Fruit fly (Drosophila melanogaster) whole organism, embryonic: ENCODE data around the gene veli.

ENCODE experiments used
- Antp ChIP-seq: fragments of 200-800 bp; sonication (Bioruptor generic); optimal IDR thresholded peaks from 3 replicates; lab custom pipeline; 2016; ENCODE audit warnings: missing biosample characterization, missing genetic modification characterization
- BEAF-32 ChIP-seq: fragments of 200-800 bp; sonication (Bioruptor generic); optimal IDR thresholded peaks from 3 replicates; lab custom pipeline; 2017; ENCODE audit warnings: missing biosample characterization, missing genetic modification characterization, mild to moderate bottlenecking, moderate library complexity, missing genetic modification reagents
- Bdp1 ChIP-seq: fragments of 200-800 bp; sonication (Bioruptor generic); optimal IDR thresholded peaks from 3 replicates; lab custom pipeline; 2016; ENCODE audit warnings: missing biosample characterization, missing genetic modification characterization
- Blimp-1 ChIP-seq: fragments of 200-800 bp; sonication (Bioruptor generic); optimal IDR thresholded peaks from 3 replicates; lab custom pipeline; 2018; ENCODE audit warnings: missing biosample characterization, missing genetic modification characterization, mild to moderate bottlenecking, moderate library complexity, missing genetic modification reagents
- CG12071 ChIP-seq: fragments of 200-800 bp; sonication (Bioruptor generic); optimal IDR thresholded peaks from 3 replicates; lab custom pipeline; 2018; ENCODE audit warnings: missing biosample characterization, mild to moderate bottlenecking, missing genetic modification characterization
- CG12104 ChIP-seq: fragments of 200-800 bp; sonication (Bioruptor generic); optimal IDR thresholded peaks from 3 replicates; lab custom pipeline; 2016; ENCODE audit warnings: missing biosample characterization, missing genetic modification characterization
- CG13287 ChIP-seq: fragments of 200-800 bp; sonication (Bioruptor generic); IDR thresholded peaks from 2 replicates; pipeline ENCODE4 v1.3.6; 2022; ENCODE audit warnings: missing biosample characterization, missing genetic modification characterization; ENCODE audit not compliant: partially characterized antibody
- CG13775 ChIP-seq: fragments of 200-800 bp; sonication (Bioruptor generic); optimal IDR thresholded peaks from 3 replicates; lab custom pipeline; 2017; ENCODE audit warnings: missing biosample characterization, mild to moderate bottlenecking, missing genetic modification characterization
- CG14441 ChIP-seq: fragments of 200-800 bp; sonication (Bioruptor generic); IDR thresholded peaks from 2 replicates; pipeline ENCODE4 v1.3.6; 2022; ENCODE audit warnings: missing biosample characterization, missing genetic modification characterization
- CG14710 ChIP-seq: fragments of 200-800 bp; sonication (Bioruptor generic); optimal IDR thresholded peaks from 3 replicates; lab custom pipeline; 2019; ENCODE audit warnings: missing biosample characterization, mild to moderate bottlenecking, missing genetic modification characterization, moderate library complexity
- CG15479 ChIP-seq: fragments of 200-800 bp; sonication (Bioruptor generic); optimal IDR thresholded peaks from 3 replicates; lab custom pipeline; 2019; ENCODE audit warnings: missing biosample characterization, mild to moderate bottlenecking, missing genetic modification characterization, moderate library complexity
- CG2712 ChIP-seq: fragments of 200-800 bp; optimal IDR thresholded peaks from 3 replicates; lab custom pipeline; 2019; ENCODE audit warnings: missing biosample characterization, mild to moderate bottlenecking, missing genetic modification characterization, moderate library complexity
- CG2875 ChIP-seq: fragments of 200-800 bp; sonication (Bioruptor generic); optimal IDR thresholded peaks from 2 replicates; lab custom pipeline; 2017; ENCODE audit warnings: missing biosample characterization, mild to moderate bottlenecking, missing genetic modification characterization, missing genetic modification reagents
- CG42726 ChIP-seq: fragments of 200-800 bp; sonication (Bioruptor generic); IDR thresholded peaks from 2 replicates; pipeline ENCODE4 v1.3.6; 2022; ENCODE audit warnings: missing biosample characterization, missing genetic modification characterization; ENCODE audit not compliant: partially characterized antibody
- CG5245 ChIP-seq: fragments of 200-800 bp; sonication (Bioruptor generic); optimal IDR thresholded peaks from 3 replicates; lab custom pipeline; 2016; ENCODE audit warnings: missing biosample characterization, missing genetic modification characterization
- CG6765 ChIP-seq: fragments of 200-800 bp; sonication (Bioruptor generic); optimal IDR thresholded peaks from 3 replicates; lab custom pipeline; 2017; ENCODE audit warnings: missing biosample characterization, mild to moderate bottlenecking, missing genetic modification characterization
- Dek ChIP-seq: fragments of 200-800 bp; sonication (Bioruptor generic); optimal IDR thresholded peaks from 3 replicates; lab custom pipeline; 2019; ENCODE audit warnings: missing biosample characterization, mild to moderate bottlenecking, missing genetic modification characterization, moderate library complexity
- Dfd ChIP-seq, 2 experiments: fragments of >200 bp; optimal IDR thresholded peaks; 2 replicates each; lab custom pipeline; 2017; ENCODE audit warnings: missing biosample characterization in 2 of 2, missing genetic modification characterization in 2 of 2
- Dref ChIP-seq: fragments of 200-800 bp; sonication (Bioruptor generic); IDR thresholded peaks from 2 replicates; pipeline ENCODE4 v1.3.6; 2022; ENCODE audit warnings: missing biosample characterization, missing genetic modification characterization
- Elba2 ChIP-seq: fragments of 200-800 bp; sonication (Bioruptor generic); optimal IDR thresholded peaks from 3 replicates; lab custom pipeline; 2016; ENCODE audit warnings: missing biosample characterization, missing genetic modification characterization
- Lim3 ChIP-seq: fragments of 200-800 bp; sonication (Bioruptor generic); IDR thresholded peaks from 2 replicates; pipeline ENCODE4 v1.3.6; 2022; ENCODE audit warnings: missing biosample characterization, missing genetic modification characterization
- MBD-R2 ChIP-seq: fragments of 200-800 bp; sonication (Bioruptor generic); IDR thresholded peaks from 2 replicates; pipeline ENCODE4 v1.3.6; 2022; ENCODE audit warnings: missing biosample characterization, missing genetic modification characterization
- Max ChIP-seq: fragments of 200-800 bp; sonication (Bioruptor generic); optimal IDR thresholded peaks from 2 replicates; lab custom pipeline; 2016; ENCODE audit warnings: missing biosample characterization, mild to moderate bottlenecking, missing genetic modification characterization
- PHDP ChIP-seq: fragments of 200-800 bp; sonication (Bioruptor generic); optimal IDR thresholded peaks from 3 replicates; lab custom pipeline; 2018; ENCODE audit warnings: missing biosample characterization, mild to moderate bottlenecking, missing genetic modification characterization, moderate library complexity
- ase ChIP-seq: fragments of 200-800 bp; sonication (Bioruptor generic); IDR thresholded peaks from 3 replicates; pipeline ENCODE4 v1.3.6; 2022; ENCODE audit warnings: missing biosample characterization, missing genetic modification characterization
- bcd ChIP-seq: fragments of 200-800 bp; sonication (Bioruptor generic); optimal IDR thresholded peaks from 2 replicates; lab custom pipeline; 2017; ENCODE audit warnings: missing biosample characterization, mild to moderate bottlenecking, missing genetic modification characterization
- cas ChIP-seq: fragments of 200-800 bp; sonication (Bioruptor generic); IDR thresholded peaks from 2 replicates; pipeline ENCODE4 v1.3.6; 2022; ENCODE audit warnings: missing biosample characterization, missing genetic modification characterization
- crol ChIP-seq: fragments of 200-800 bp; sonication (Bioruptor generic); IDR thresholded peaks from 2 replicates; pipeline ENCODE4 v1.3.6; 2022; ENCODE audit warnings: missing biosample characterization, missing genetic modification characterization
- crp ChIP-seq, 2 experiments: fragments of 200-800 bp; sonication (Bioruptor generic); optimal IDR thresholded peaks; 2 replicates in 1 of 2; 3 replicates in 1 of 2; lab custom pipeline; 2017; ENCODE audit warnings: missing biosample characterization in 2 of 2, missing genetic modification characterization in 2 of 2, mild to moderate bottlenecking in 1 of 2, moderate library complexity in 1 of 2
- fd102C ChIP-seq: fragments of 200-800 bp; sonication (Bioruptor generic); optimal IDR thresholded peaks from 2 replicates; lab custom pipeline; 2018; ENCODE audit warnings: missing biosample characterization, mild to moderate bottlenecking, missing genetic modification characterization, moderate library complexity
- gfzf ChIP-seq: fragments of 200-800 bp; sonication (Bioruptor generic); optimal IDR thresholded peaks from 2 replicates; lab custom pipeline; 2016; ENCODE audit warnings: missing biosample characterization, mild to moderate bottlenecking, missing genetic modification characterization, moderate library complexity
- grau ChIP-seq: fragments of 200-800 bp; optimal IDR thresholded peaks from 3 replicates; lab custom pipeline; 2019; ENCODE audit warnings: missing biosample characterization, mild to moderate bottlenecking, missing genetic modification characterization, moderate library complexity
- gt ChIP-seq: fragments of 200-800 bp; sonication (Bioruptor generic); IDR thresholded peaks from 2 replicates; pipeline ENCODE4 v1.3.6; 2022; ENCODE audit warnings: missing biosample characterization, missing genetic modification characterization
- hb ChIP-seq: fragments of 200-800 bp; sonication (Bioruptor generic); IDR thresholded peaks from 3 replicates; pipeline ENCODE4 v1.3.6; 2022; ENCODE audit warnings: missing biosample characterization, missing genetic modification characterization; ENCODE audit not compliant: partially characterized antibody
- hkb ChIP-seq, 2 experiments: fragments of 200-800 bp in 1 of 2; fragments of >200 bp in 1 of 2; sonication (Bioruptor generic) in 1 of 2; IDR thresholded peaks in 1 of 2; optimal IDR thresholded peaks in 1 of 2; 2 replicates each; pipeline versions ENCODE4 v1.3.6 to Lab custom; 2017 to 2022; ENCODE audit warnings: missing biosample characterization in 1 of 2, missing genetic modification characterization in 1 of 2
- jumu ChIP-seq: fragments of 200-800 bp; sonication (Bioruptor generic); optimal IDR thresholded peaks from 3 replicates; lab custom pipeline; 2016; ENCODE audit warnings: missing biosample characterization, missing genetic modification characterization
- lbe ChIP-seq: fragments of 200-800 bp; sonication (Bioruptor generic); optimal IDR thresholded peaks from 2 replicates; lab custom pipeline; 2016; ENCODE audit warnings: missing biosample characterization, mild to moderate bottlenecking, missing genetic modification characterization
- luna ChIP-seq: fragments of 200-800 bp; sonication (Bioruptor generic); optimal IDR thresholded peaks from 2 replicates; lab custom pipeline; 2016; ENCODE audit warnings: missing biosample characterization, missing genetic modification characterization
- maf-S ChIP-seq: fragments of 200-800 bp; sonication (Bioruptor generic); optimal IDR thresholded peaks from 2 replicates; lab custom pipeline; 2016; ENCODE audit warnings: missing biosample characterization, missing genetic modification characterization
- oc ChIP-seq: fragments of 200-800 bp; sonication (Bioruptor generic); optimal IDR thresholded peaks from 2 replicates; lab custom pipeline; 2018; ENCODE audit warnings: missing biosample characterization, mild to moderate bottlenecking, missing genetic modification characterization, moderate library complexity
- odd ChIP-seq: fragments of 200-800 bp; sonication (Bioruptor generic); optimal IDR thresholded peaks from 2 replicates; lab custom pipeline; 2017; ENCODE audit warnings: missing biosample characterization, mild to moderate bottlenecking, missing genetic modification characterization
- pfk ChIP-seq: fragments of 200-800 bp; sonication (Bioruptor generic); optimal IDR thresholded peaks from 2 replicates; lab custom pipeline; 2018; ENCODE audit warnings: missing biosample characterization, mild to moderate bottlenecking, missing genetic modification characterization, moderate library complexity
- pzg ChIP-seq: fragments of 200-800 bp; sonication (Bioruptor generic); optimal IDR thresholded peaks from 3 replicates; lab custom pipeline; 2018; ENCODE audit warnings: missing biosample characterization, mild to moderate bottlenecking, missing genetic modification characterization, moderate library complexity
- ssp ChIP-seq: fragments of 200-800 bp; sonication (Bioruptor generic); IDR thresholded peaks from 2 replicates; pipeline ENCODE4 v1.3.6; 2022; ENCODE audit warnings: missing biosample characterization, missing genetic modification characterization
- stc ChIP-seq: fragments of 200-800 bp; sonication (Bioruptor generic); IDR thresholded peaks from 2 replicates; pipeline ENCODE4 v1.3.6; 2022; ENCODE audit warnings: missing biosample characterization, missing genetic modification characterization
- stwl ChIP-seq: fragments of 200-800 bp; sonication (Bioruptor generic); optimal IDR thresholded peaks from 3 replicates; lab custom pipeline; 2018; ENCODE audit warnings: missing biosample characterization, mild to moderate bottlenecking, missing genetic modification characterization, moderate library complexity
- unc-4 ChIP-seq: fragments of 200-800 bp; sonication (Bioruptor generic); IDR thresholded peaks from 2 replicates; pipeline ENCODE4 v1.3.6; 2022; ENCODE audit warnings: missing biosample characterization, missing genetic modification characterization; ENCODE audit not compliant: partially characterized antibody

veli gene

dm6 chr3R:25056016-25056415, 9.4 kb downstream of the veli start, which contains the start of the genes CG31111 and stac (continued):
- peak; percentile 49 for TF ChIP-seq lbe
- peak; percentile 66 for TF ChIP-seq Dref
- TF ChIP-seq Max (GFP tag; lab: Kevin White, UChicago) = no peak
- TF ChIP-seq Lim3 (GFP tag; lab: Robert Waterston, UW) = no peak
- peak; percentile 5 for TF ChIP-seq CG2712 (tag; lab: Kevin White, UChicago)
- TF ChIP-seq BEAF-32 (GFP tag; lab: Kevin White, UChicago) = peak; percentile 29
- peak; percentile 44 for TF ChIP-seq pzg
- TF ChIP-seq CG42726 = no peak
- TF ChIP-seq gfzf (GFP tag; lab: Kevin White, UChicago) = peak; percentile 49
- TF ChIP-seq crp (GFP tag; optimal IDR thresholded peaks at IDR 0.05; lab: Kevin White, UChicago) = peak in 1 of 2 experiments; percentile 17
- peak; percentile 20 for TF ChIP-seq PHDP (tag; lab: Kevin White, UChicago)
- TF ChIP-seq unc-4 (GFP tag; lab: Robert Waterston, UW) = 0 out of 2 replicates have a peak, but pooled peaks have one; percentile 22
- TF ChIP-seq odd (GFP tag; lab: Kevin White, UChicago) = peak; percentile 18
- peak; percentile 44 for TF ChIP-seq pfk (GFP tag; lab: Kevin White, UChicago)
- TF ChIP-seq CG6765 (GFP tag; lab: Kevin White, UChicago) = no peak
- peak; percentile 37; the same call in 1 of the 2 replicates for TF ChIP-seq CG13287
- no peak for TF ChIP-seq ase (GFP tag; lab: Robert Waterston, UW)
- TF ChIP-seq CG14441 (GFP tag; lab: Robert Waterston, UW) = no peak
- TF ChIP-seq crol (GFP tag; lab: Robert Waterston, UW) = no peak
- no peak for TF ChIP-seq Dfd (GFP tag; optimal IDR thresholded peaks at IDR 0.05; lab: Kevin White, UChicago)
- peak; percentile 14 for TF ChIP-seq grau (tag; lab: Kevin White, UChicago)

DNA sequence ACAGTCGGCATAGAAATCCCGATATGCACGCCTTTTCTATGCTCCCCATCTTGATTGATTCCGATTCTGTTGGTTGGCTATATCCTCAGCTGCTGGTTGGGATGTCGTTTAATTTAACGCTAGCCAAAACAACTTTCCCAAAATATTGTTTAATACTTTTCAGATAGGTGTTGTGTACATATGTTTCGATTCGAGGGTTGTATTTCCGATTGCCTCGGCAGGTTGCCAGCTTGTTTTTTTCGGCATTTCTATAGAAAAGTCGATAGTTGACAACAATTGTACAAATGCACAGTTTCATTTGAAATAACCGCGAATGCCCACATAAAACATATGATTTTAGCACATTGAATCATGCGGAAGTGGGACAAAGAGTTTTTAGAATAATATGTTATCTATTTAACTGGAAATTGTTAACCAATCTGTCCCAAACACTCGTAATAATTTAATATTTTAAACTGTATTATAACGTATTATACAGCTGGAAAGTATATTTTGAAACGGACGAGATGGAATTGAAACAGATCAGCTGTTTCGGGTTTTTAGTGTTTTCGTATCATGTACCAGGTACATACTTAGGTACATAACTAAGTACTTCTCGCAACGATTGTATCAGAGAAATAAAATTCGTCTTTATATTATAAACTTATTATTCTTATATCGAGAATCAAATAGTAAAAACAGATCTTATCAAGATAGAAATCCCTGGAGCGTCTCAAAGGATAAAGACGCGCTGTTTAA, 10.8 kb downstream of the veli start, which contains the start of gene CG31109:
Gene CG31109 (minus strand): TSS at position 203 of the 738 bp plus-strand sequence.
- TF ChIP-seq CG14710 (tag; lab: Kevin White, UChicago) (peak; percentile 70), jumu (GFP tag; lab: Kevin White, UChicago) (no peak), CG5245 (GFP tag; lab: Kevin White, UChicago) (no peak), crp (GFP tag; optimal IDR thresholded peaks at IDR 0.05; lab: Kevin White, UChicago) (peak; percentile 65 to 87), hkb (optimal IDR thresholded peaks at IDR 0.05; lab: Kevin White, UChicago) (no peak), hkb (GFP tag; IDR thresholded peaks at IDR 0.05; lab: Robert Waterston, UW) (no peak), CG12104 (no peak), stwl (tag; lab: Kevin White, UChicago) (peak; percentile 77), Dek (tag; lab: Kevin White, UChicago) (no peak), bcd (GFP tag; lab: Kevin White, UChicago) (no peak), stc (GFP tag; lab: Robert Waterston, UW) (no peak), luna (no peak), Max (GFP tag; lab: Kevin White, UChicago) (no peak), CG15479 (GFP tag; lab: Kevin White, UChicago) (peak; percentile 10), maf-S (GFP tag; lab: Kevin White, UChicago) (no peak), CG2875 (GFP tag; lab: Kevin White, UChicago) (no peak), Antp (no peak), Blimp-1 (GFP tag; lab: Kevin White, UChicago) (no peak), CG13775 (GFP tag; lab: Kevin White, UChicago) (peak; percentile 17), CG12071 (no peak), Bdp1 (no peak), pfk (GFP tag; lab: Kevin White, UChicago) (peak; percentile 94), cas (GFP tag; lab: Robert Waterston, UW) (no peak), ssp (GFP tag; lab: Robert Waterston, UW) (no peak), MBD-R2 (GFP tag; lab: Robert Waterston, UW) (peak; percentile 79), gt (GFP tag; lab: Robert Waterston, UW) (no peak), oc (tag; lab: Kevin White, UChicago) (no peak), hb (no peak), fd102C (GFP tag; lab: Kevin White, UChicago) (no peak), Elba2 (GFP tag; lab: Kevin White, UChicago) (no peak)
